Fruit fly (Drosophila melanogaster): ENCODE measurements around the gene cindr.

dm6 chr3R:30828433-30829034, 20.1 kb downstream of the cindr start:
- 0 out of 2 replicates have a peak, but pooled peaks have one; percentile 28 for TF ChIP-seq Gug (GFP tag; IDR thresholded peaks at IDR 0.05)
- peak; percentile 11 for TF ChIP-seq Met (GFP tag; optimal IDR thresholded peaks at IDR 0.05)
- no peak for TF ChIP-seq CG6792 (GFP tag; optimal IDR thresholded peaks at IDR 0.05)
- no peak for TF ChIP-seq achi (GFP tag; optimal IDR thresholded peaks at IDR 0.05)
- peak; percentile 78 for TF ChIP-seq Eip78C (GFP tag)
- TF ChIP-seq Smox (GFP tag; optimal IDR thresholded peaks at IDR 0.05) = peak; percentile 30
- TF ChIP-seq CG6163 (GFP tag; IDR thresholded peaks at IDR 0.05) = no peak
- no peak for TF ChIP-seq CG1621 (tag; optimal IDR thresholded peaks at IDR 0.05)
- no peak for TF ChIP-seq CG8632 (GFP tag; optimal IDR thresholded peaks at IDR 0.05)
- TF ChIP-seq CG11294 (GFP tag; IDR thresholded peaks at IDR 0.05) = no peak
- no peak for TF ChIP-seq CG31627 (GFP tag; optimal IDR thresholded peaks at IDR 0.05)
- TF ChIP-seq CG4318 (GFP tag; optimal IDR thresholded peaks at IDR 0.05) = peak; percentile 43
- TF ChIP-seq svp (GFP tag) = no peak
